Worm (Caenorhabditis elegans): ENCODE data around the gene nhr-95.

DNA sequence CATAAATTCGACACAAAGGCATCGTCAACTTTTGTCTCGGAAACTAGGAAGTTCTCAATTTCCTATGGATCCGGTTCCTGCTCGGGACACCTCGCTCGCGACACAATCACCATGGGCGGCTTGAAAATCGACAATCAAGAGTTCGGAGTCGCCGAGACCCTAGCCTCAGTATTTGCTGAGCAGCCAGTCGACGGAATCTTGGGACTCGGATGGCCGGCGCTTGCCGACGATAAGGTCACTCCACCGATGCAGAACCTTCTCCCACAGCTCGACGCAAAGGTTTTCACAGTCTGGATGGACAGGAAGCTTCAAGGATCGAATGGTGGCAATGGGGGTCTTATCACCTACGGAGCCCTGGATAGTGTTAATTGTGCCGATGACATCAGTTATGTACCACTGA lies 35.0 kb downstream of the nhr-95 start:
- no peak for TF ChIP-seq klf-2 (GFP tag; conservative IDR thresholded peaks at IDR 0.05)
- no peak for TF ChIP-seq flt-1 (GFP tag; IDR thresholded peaks at IDR 0.05)
- TF ChIP-seq cog-1 (tag; optimal IDR thresholded peaks at IDR 0.05), result no peak

All from whole organism, midembryonic.